Fruit fly (Drosophila melanogaster): ENCODE measurements around the gene SF2.

DNA sequence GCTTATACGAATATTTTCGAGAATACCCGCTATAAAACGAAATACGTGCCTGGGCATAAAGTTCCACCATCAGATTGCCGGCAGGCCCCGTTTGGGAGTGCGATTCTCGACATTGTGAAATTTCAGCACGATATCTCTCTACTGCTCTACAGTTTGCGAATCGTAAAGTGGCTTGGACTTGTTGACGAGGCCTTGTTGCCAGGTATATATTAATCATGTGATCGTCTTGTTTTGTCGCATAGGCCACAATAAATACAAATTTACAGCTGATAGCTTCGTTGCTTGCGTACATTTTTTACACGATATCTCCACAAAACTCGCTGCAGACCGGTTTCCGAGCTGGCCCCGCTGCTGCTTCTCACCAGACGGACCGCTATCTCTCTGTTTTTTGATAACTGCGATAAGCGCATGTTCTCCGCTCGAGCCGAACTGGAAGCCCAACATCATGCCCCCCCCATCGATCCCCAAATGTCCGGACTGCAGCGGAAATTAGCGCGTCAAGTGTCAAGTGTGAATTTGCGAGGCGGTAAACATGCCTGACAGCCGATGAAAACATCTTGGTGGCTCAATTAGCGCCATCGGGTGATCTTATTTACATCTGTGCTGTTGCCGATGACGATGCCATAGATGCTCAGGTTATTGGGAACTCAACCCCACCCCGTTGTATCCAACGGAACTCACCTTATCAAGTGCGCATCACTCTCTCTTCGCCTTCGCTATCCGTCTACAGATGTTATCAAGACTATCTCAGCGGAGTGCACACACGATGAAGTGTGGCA, 32.3 kb downstream of the SF2 start:
- TF ChIP-seq Gug (GFP tag; IDR thresholded peaks at IDR 0.05): no peak
- no peak for TF ChIP-seq ci (GFP tag; IDR thresholded peaks at IDR 0.05)
- TF ChIP-seq CG3847 (GFP tag; IDR thresholded peaks at IDR 0.05): no peak
- no peak for TF ChIP-seq pan (optimal IDR thresholded peaks at IDR 0.05)
- peak in 1 of 2 experiments; percentile 38 for TF ChIP-seq pan (GFP tag; optimal IDR thresholded peaks at IDR 0.05 in 1 of 2, IDR thresholded peaks at IDR 0.05 in 1 of 2)
